Fruit fly (Drosophila melanogaster) whole organism: Measurements from ENCODE around the gene CG12075.

Source experiments
- CG8478 ChIP-seq: fragments of >200 bp; optimal IDR thresholded peaks from 2 replicates; lab custom pipeline; 2018; ENCODE audit warnings: inconsistent platforms
- Dll ChIP-seq: fragments of >200 bp; optimal IDR thresholded peaks from 2 replicates; lab custom pipeline; 2017
- EcR ChIP-seq, 2 experiments: fragments of >200 bp; optimal IDR thresholded peaks; 2 replicates each; lab custom pipeline; 2017; ENCODE audit warnings: missing biosample characterization in 2 of 2, missing genetic modification characterization in 2 of 2, missing genetic modification reagents in 2 of 2
- pan ChIP-seq: fragments of >200 bp; optimal IDR thresholded peaks from 2 replicates; lab custom pipeline; 2017

- TF ChIP-seq pan (lab: Kevin White, UChicago) = no peak
- no peak for TF ChIP-seq Dll (lab: Kevin White, UChicago)
- TF ChIP-seq EcR (GFP tag; optimal IDR thresholded peaks at IDR 0.05; lab: Kevin White, UChicago) = no peak
- no peak for TF ChIP-seq CG8478 (lab: Kevin White, UChicago)
Observed at dm6 chrX:8795387-8796195, 42.5 kb upstream of the CG12075 start.
